Fruit fly (Drosophila melanogaster) whole organism: Measurements from ENCODE around the gene Gr22c.

Experiments
- Dll ChIP-seq: fragments of >200 bp; optimal IDR thresholded peaks from 2 replicates; lab custom pipeline; 2017
- EcR ChIP-seq, 2 experiments: fragments of >200 bp; optimal IDR thresholded peaks; 2 replicates each; lab custom pipeline; 2017; ENCODE audit warnings: missing biosample characterization in 2 of 2, missing genetic modification characterization in 2 of 2, missing genetic modification reagents in 2 of 2
- pan ChIP-seq: fragments of >200 bp; optimal IDR thresholded peaks from 2 replicates; lab custom pipeline; 2017
- psq ChIP-seq: fragments of >200 bp; optimal IDR thresholded peaks from 2 replicates; lab custom pipeline; 2017
- usp ChIP-seq: fragments of >200 bp; optimal IDR thresholded peaks from 2 replicates; lab custom pipeline; 2017; ENCODE audit warnings: missing biosample characterization, missing genetic modification characterization, mixed read lengths

DNA sequence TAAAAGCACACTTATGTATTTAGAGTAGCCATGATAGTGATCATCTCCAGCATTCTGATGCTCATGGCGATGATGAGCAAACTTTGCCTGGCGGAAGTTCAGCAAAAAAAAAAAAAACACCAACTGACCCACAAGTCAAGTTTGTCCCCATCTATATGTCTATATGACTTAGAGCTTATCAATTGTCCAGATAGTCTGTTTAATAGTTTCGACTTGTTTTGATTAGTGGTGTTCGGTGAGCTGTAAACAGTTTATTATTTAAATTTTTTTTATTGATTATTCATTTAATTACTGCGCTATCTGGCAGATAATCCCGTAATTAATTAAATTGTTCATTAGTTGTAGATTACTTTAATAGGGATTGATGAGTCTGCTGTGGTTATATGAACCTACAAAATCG lies 47.8 kb downstream of the Gr22c start:
- TF ChIP-seq EcR (GFP tag; optimal IDR thresholded peaks at IDR 0.05; lab: Kevin White, UChicago) (no peak), Dll (no peak), psq (lab: Kevin White, UChicago) (no peak), pan (lab: Kevin White, UChicago) (no peak), usp (GFP tag; lab: Kevin White, UChicago) (no peak)
